Worm (Caenorhabditis elegans) whole organism, late embryonic: ENCODE results near the gene Y102A11A.9.

ENCODE experiments used
- C38D4.7 ChIP-seq: fragments of 200-800 bp; sonication (Bioruptor generic); optimal IDR thresholded peaks from 2 replicates; lab custom pipeline; 2018; ENCODE audit warnings: mild to moderate bottlenecking, missing genetic modification characterization, moderate library complexity, missing compliant biosample characterization
- K02D7.2 ChIP-seq: sonication (generic microtip); optimal IDR thresholded peaks from 2 replicates; lab custom pipeline; 2017; ENCODE audit warnings: mild to moderate bottlenecking, missing genetic modification characterization, missing compliant biosample characterization
- T23F11.4 ChIP-seq: fragments of 200-800 bp; sonication (Bioruptor generic); optimal IDR thresholded peaks from 2 replicates; lab custom pipeline; 2018; ENCODE audit warnings: mild to moderate bottlenecking, missing genetic modification characterization, missing compliant biosample characterization
- Y22D7AL.16 ChIP-seq: sonication (generic microtip); optimal IDR thresholded peaks from 2 replicates; lab custom pipeline; 2016; ENCODE audit warnings: missing genetic modification characterization, missing compliant biosample characterization
- ahr-1 ChIP-seq: sonication (generic microtip); optimal IDR thresholded peaks from 2 replicates; lab custom pipeline; 2016; ENCODE audit warnings: missing genetic modification characterization, missing compliant biosample characterization
- ceh-18 ChIP-seq: sonication (generic microtip); optimal IDR thresholded peaks from 2 replicates; lab custom pipeline; 2016; ENCODE audit warnings: missing genetic modification characterization, missing compliant biosample characterization
- ceh-19 ChIP-seq: fragments of 200-800 bp; sonication (Bioruptor generic); optimal IDR thresholded peaks from 2 replicates; lab custom pipeline; 2018; ENCODE audit warnings: mild to moderate bottlenecking, missing genetic modification characterization, missing compliant biosample characterization
- ceh-2 ChIP-seq: sonication (generic microtip); optimal IDR thresholded peaks from 2 replicates; lab custom pipeline; 2016; ENCODE audit warnings: missing genotype, missing genetic modification characterization, missing compliant biosample characterization
- ceh-30 ChIP-seq: fragments of 150-350 bp; optimal IDR thresholded peaks from 2 replicates; lab custom pipeline; 2014; ENCODE audit warnings: missing biosample characterization, missing genetic modification characterization
- ceh-31 ChIP-seq: sonication (generic microtip); optimal IDR thresholded peaks from 2 replicates; lab custom pipeline; 2016; ENCODE audit warnings: missing genetic modification characterization, missing compliant biosample characterization
- ceh-34 ChIP-seq: sonication (generic microtip); optimal IDR thresholded peaks from 2 replicates; lab custom pipeline; 2016; ENCODE audit warnings: mild to moderate bottlenecking, missing genetic modification characterization, missing compliant biosample characterization
- ceh-6 ChIP-seq: fragments of 200-800 bp; sonication (Bioruptor generic); optimal IDR thresholded peaks from 2 replicates; lab custom pipeline; 2018; ENCODE audit warnings: mild to moderate bottlenecking, missing genetic modification characterization, missing compliant biosample characterization
- ets-4 ChIP-seq: sonication (generic microtip); optimal IDR thresholded peaks from 2 replicates; lab custom pipeline; 2016; ENCODE audit warnings: missing genetic modification characterization, missing compliant biosample characterization
- eyg-1 ChIP-seq: sonication (generic microtip); optimal IDR thresholded peaks from 2 replicates; lab custom pipeline; 2016; ENCODE audit warnings: missing genotype, missing genetic modification characterization, missing compliant biosample characterization
- gmeb-2 ChIP-seq: sonication (generic microtip); optimal IDR thresholded peaks from 2 replicates; lab custom pipeline; 2016; ENCODE audit warnings: missing genetic modification characterization, inconsistent platforms, missing compliant biosample characterization
- hlh-13 ChIP-seq: fragments of 200-800 bp; sonication (Bioruptor generic); optimal IDR thresholded peaks from 2 replicates; lab custom pipeline; 2018; ENCODE audit warnings: mild to moderate bottlenecking, missing genetic modification characterization, missing compliant biosample characterization
- hlh-30 ChIP-seq: sonication (generic microtip); optimal IDR thresholded peaks from 2 replicates; lab custom pipeline; 2017; ENCODE audit warnings: antibody characterized with exemption, missing genetic modification characterization, missing compliant biosample characterization; ENCODE audit not compliant: insufficient read depth
- hlh-8 ChIP-seq: sonication (generic microtip); optimal IDR thresholded peaks from 2 replicates; lab custom pipeline; 2016; ENCODE audit warnings: missing genotype, missing genetic modification characterization, missing compliant biosample characterization
- mec-3 ChIP-seq: sonication (generic microtip); optimal IDR thresholded peaks from 2 replicates; lab custom pipeline; 2016; ENCODE audit warnings: borderline replicate concordance, missing genetic modification characterization, missing compliant biosample characterization
- nfya-1 ChIP-seq: sonication (generic microtip); optimal IDR thresholded peaks from 2 replicates; lab custom pipeline; 2017; ENCODE audit warnings: missing genetic modification characterization, mild to moderate bottlenecking, missing compliant biosample characterization, antibody characterized with exemption, moderate library complexity
- npax-4 ChIP-seq: sonication (generic microtip); optimal IDR thresholded peaks from 2 replicates; lab custom pipeline; 2016; ENCODE audit warnings: missing genetic modification characterization, missing compliant biosample characterization
- odd-2 ChIP-seq: sonication (generic microtip); optimal IDR thresholded peaks from 2 replicates; lab custom pipeline; 2017; ENCODE audit warnings: antibody characterized with exemption, mild to moderate bottlenecking, missing genetic modification characterization, missing compliant biosample characterization
- pha-2 ChIP-seq: sonication (generic microtip); optimal IDR thresholded peaks from 2 replicates; lab custom pipeline; 2017; ENCODE audit warnings: mild to moderate bottlenecking, missing genetic modification characterization, missing compliant biosample characterization
- pha-4 ChIP-seq: fragments of 150-350 bp; optimal IDR thresholded peaks from 2 replicates; lab custom pipeline; 2018; ENCODE audit warnings: missing biosample characterization, missing genetic modification reagents, missing genetic modification characterization
- pros-1 ChIP-seq: fragments of 150-350 bp; optimal IDR thresholded peaks from 2 replicates; lab custom pipeline; 2014; ENCODE audit warnings: missing biosample characterization, missing genetic modification reagents, missing genetic modification characterization
- ref-2 ChIP-seq: sonication (generic microtip); optimal IDR thresholded peaks from 2 replicates; lab custom pipeline; 2016; ENCODE audit warnings: missing genetic modification characterization, missing compliant biosample characterization
- sdc-2 ChIP-seq: sonication (generic microtip); optimal IDR thresholded peaks from 2 replicates; lab custom pipeline; 2016; ENCODE audit warnings: missing genotype, missing genetic modification characterization, missing compliant biosample characterization
- sox-2 ChIP-seq: fragments of 200-800 bp; sonication (Bioruptor generic); IDR thresholded peaks from 2 replicates; pipeline ENCODE4 v1.3.6; 2022; ENCODE audit warnings: missing genetic modification reagents, missing genetic modification characterization, missing compliant biosample characterization
- sox-4 ChIP-seq: sonication (generic microtip); optimal IDR thresholded peaks from 2 replicates; lab custom pipeline; 2017; ENCODE audit warnings: mild to moderate bottlenecking, missing genetic modification characterization, inconsistent platforms, missing compliant biosample characterization
- syd-9 ChIP-seq: sonication (generic microtip); optimal IDR thresholded peaks from 2 replicates; lab custom pipeline; 2016; ENCODE audit warnings: mild to moderate bottlenecking, missing genetic modification characterization, moderate library complexity, missing compliant biosample characterization
- tbx-2 ChIP-seq: sonication (generic microtip); optimal IDR thresholded peaks from 2 replicates; lab custom pipeline; 2016; ENCODE audit warnings: missing genetic modification characterization, missing compliant biosample characterization
- tbx-7 ChIP-seq: sonication (generic microtip); optimal IDR thresholded peaks from 2 replicates; lab custom pipeline; 2016; ENCODE audit warnings: missing genotype, missing genetic modification characterization, missing compliant biosample characterization
- unc-3 ChIP-seq, 2 experiments: fragments of 200-800 bp in 1 of 2; sonication (Bioruptor generic) in 1 of 2; sonication (generic microtip) in 1 of 2; conservative IDR thresholded peaks in 1 of 2; optimal IDR thresholded peaks in 1 of 2; 2 replicates each; pipeline versions ENCODE4 v1.3.6 to Lab custom; 2016 to 2022; ENCODE audit warnings: missing compliant biosample characterization in 2 of 2, missing genetic modification characterization in 2 of 2, missing genetic modification reagents in 1 of 2
- unc-42 ChIP-seq: sonication (generic microtip); optimal IDR thresholded peaks from 2 replicates; lab custom pipeline; 2016; ENCODE audit warnings: missing genotype, missing genetic modification characterization, missing compliant biosample characterization
- unc-55 ChIP-seq: sonication (generic microtip); optimal IDR thresholded peaks from 2 replicates; lab custom pipeline; 2017; ENCODE audit warnings: missing biosample characterization, missing genetic modification reagents, missing genetic modification characterization
- unc-86 ChIP-seq: sonication (generic microtip); optimal IDR thresholded peaks from 2 replicates; lab custom pipeline; 2016; ENCODE audit warnings: missing genetic modification characterization, missing compliant biosample characterization
- ztf-16 ChIP-seq: sonication (generic microtip); optimal IDR thresholded peaks from 2 replicates; lab custom pipeline; 2017; ENCODE audit warnings: missing genetic modification characterization, missing compliant biosample characterization

Y102A11A.9 gene

DNA sequence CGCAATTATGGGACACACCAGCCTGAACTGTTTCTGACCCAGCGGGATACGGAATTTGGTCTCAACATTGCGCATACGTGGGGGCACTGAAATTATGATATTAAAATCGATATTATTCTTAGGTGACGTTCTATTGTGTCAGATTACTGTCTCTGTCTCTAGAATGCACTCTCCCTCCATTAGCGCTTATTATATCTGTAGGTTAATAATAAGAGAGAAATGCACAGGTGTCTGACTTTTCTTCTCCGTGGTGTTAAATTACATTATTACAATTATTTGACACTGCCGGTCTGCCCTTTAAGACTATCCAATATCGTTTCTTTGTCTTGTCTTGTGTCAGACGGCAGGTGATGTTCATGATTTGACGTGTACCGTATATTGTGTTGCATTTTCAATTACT lies 29.7 kb downstream of the Y102A11A.9 start:
- TF ChIP-seq ztf-16 (tag; lab: Kevin White, UChicago) (no peak), ceh-34 (peak; percentile 86)

DNA sequence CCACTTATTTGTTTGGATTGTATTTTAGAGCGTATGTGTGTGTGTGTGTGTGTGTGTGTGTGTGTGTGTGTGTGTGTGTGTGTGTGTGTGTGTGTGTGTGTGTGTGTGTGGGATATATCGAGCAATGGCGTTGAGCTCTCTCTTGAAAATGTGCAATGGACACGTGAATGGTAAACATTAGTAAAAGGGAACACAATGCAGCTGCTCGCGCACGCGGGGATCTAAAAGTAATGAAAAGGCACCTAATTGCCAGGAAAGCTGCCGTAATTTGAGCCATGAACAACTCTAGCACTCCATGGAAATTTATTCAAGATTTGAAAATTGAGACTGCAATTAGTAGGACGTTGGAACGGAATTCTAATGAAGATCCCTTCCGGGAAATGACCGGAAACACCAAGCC lies 30.3 kb downstream of the Y102A11A.9 start:
- TF ChIP-seq ceh-2 (tag; lab: Kevin White, UChicago) (peak; percentile 58), ceh-34 (peak; percentile 83), sox-4 (tag; lab: Kevin White, UChicago) (peak; percentile 4), hlh-30 (tag; lab: Kevin White, UChicago) (no peak), ceh-19 (peak; percentile 77), unc-55 (GFP tag; lab: Kevin White, UChicago) (no peak), ets-4 (tag; lab: Kevin White, UChicago) (no peak), syd-9 (tag; lab: Kevin White, UChicago) (no peak), npax-4 (no peak), ceh-31 (tag; lab: Kevin White, UChicago) (peak; percentile 56), hlh-8 (tag; lab: Kevin White, UChicago) (no peak), tbx-2 (peak; percentile 12), ceh-6 (GFP tag; lab: Kevin White, UChicago) (peak; percentile 30), pros-1 (no peak), pha-4 (tag; lab: Kevin White, UChicago) (no peak), gmeb-2 (tag; lab: Kevin White, UChicago) (peak; percentile 7), pha-2 (tag; lab: Kevin White, UChicago) (peak; percentile 19), sox-2 (GFP tag; lab: Robert Waterston, UW) (peak; percentile 30; the same call in 1 of the 2 replicates), tbx-7 (no peak), Y22D7AL.16 (tag; lab: Kevin White, UChicago) (no peak), ceh-18 (tag; lab: Kevin White, UChicago) (no peak), odd-2 (tag; lab: Kevin White, UChicago) (no peak), ref-2 (tag; lab: Kevin White, UChicago) (peak; percentile 29), eyg-1 (tag; lab: Kevin White, UChicago) (no peak), unc-42 (peak; percentile 41), ceh-30 (tag; lab: Kevin White, UChicago) (no peak), nfya-1 (no peak), sdc-2 (no peak), unc-86 (tag; lab: Kevin White, UChicago) (no peak), K02D7.2 (tag; lab: Kevin White, UChicago) (no peak), unc-3 (GFP tag; conservative IDR thresholded peaks at IDR 0.05; lab: Robert Waterston, UW) (no peak), unc-3 (tag; optimal IDR thresholded peaks at IDR 0.05; lab: Kevin White, UChicago) (no peak)

DNA sequence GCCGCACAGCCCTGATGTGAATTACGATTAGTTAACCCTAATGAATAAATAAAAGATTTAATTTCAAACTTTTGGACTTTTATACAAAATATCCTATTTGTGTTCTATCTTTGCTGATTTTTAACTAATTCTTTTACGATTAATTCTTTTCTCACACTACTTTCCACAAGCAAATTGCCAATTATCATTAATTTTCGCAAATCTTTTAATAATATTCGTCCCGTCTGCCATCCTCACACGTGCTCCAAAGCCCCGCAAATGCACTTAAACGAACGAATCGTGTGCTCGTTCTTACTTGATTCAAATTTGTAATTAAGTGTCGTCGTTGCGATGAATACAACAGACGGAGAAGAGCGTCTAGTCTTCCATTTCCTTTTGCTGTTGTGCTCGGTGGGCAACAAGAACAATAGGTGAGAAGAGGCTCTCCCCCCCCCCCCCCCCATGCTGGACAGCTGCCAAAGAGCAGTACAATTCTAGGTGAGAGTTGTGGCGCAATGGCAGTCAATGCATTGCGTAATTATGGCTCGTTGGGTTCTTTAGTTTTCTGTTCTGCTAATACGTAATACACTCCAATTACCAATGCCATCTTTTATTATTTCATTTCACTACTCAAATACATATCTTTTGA lies 31.7 kb downstream of the Y102A11A.9 start:
- TF ChIP-seq ceh-31 (tag; lab: Kevin White, UChicago) (peak; percentile 45), C38D4.7 (no peak), sox-2 (GFP tag; lab: Robert Waterston, UW) (peak; percentile 55), unc-42 (peak; percentile 96), unc-86 (tag; lab: Kevin White, UChicago) (no peak)
- TF ChIP-seq, all 69 proteins: peak for 3

- TF ChIP-seq ceh-34 (no peak), T23F11.4 (no peak), ceh-6 (GFP tag; lab: Kevin White, UChicago) (no peak), tbx-2 (no peak), pha-4 (tag; lab: Kevin White, UChicago) (no peak), hlh-13 (GFP tag; lab: Kevin White, UChicago) (no peak), unc-42 (peak; percentile 74), ahr-1 (tag; lab: Kevin White, UChicago) (no peak), mec-3 (tag; lab: Kevin White, UChicago) (no peak)
- TF ChIP-seq, all 69 proteins: peak for 1
Measured at ce11 chrX:2045603-2046002, 32.7 kb downstream of the Y102A11A.9 start.
